Worm (Caenorhabditis elegans) whole organism, early embryonic: ENCODE data around the gene har-1.

Experiments
- B0310.2 ChIP-seq: sonication (generic microtip); optimal IDR thresholded peaks from 2 replicates; lab custom pipeline; 2016; ENCODE audit warnings: mild to moderate bottlenecking, missing genetic modification characterization, missing compliant biosample characterization
- F13C5.2 ChIP-seq: sonication (generic microtip); optimal IDR thresholded peaks from 2 replicates; lab custom pipeline; 2017; ENCODE audit warnings: mild to moderate bottlenecking, missing genetic modification characterization, inconsistent platforms, missing compliant biosample characterization
- aly-1 ChIP-seq: sonication (generic microtip); optimal IDR thresholded peaks from 2 replicates; lab custom pipeline; 2016; ENCODE audit warnings: missing genetic modification characterization, missing compliant biosample characterization
- ama-1 ChIP-seq: fragments of 150-350 bp; optimal IDR thresholded peaks from 2 replicates; lab custom pipeline; 2014
- ceh-13 ChIP-seq: fragments of 200-800 bp; sonication (Bioruptor generic); optimal IDR thresholded peaks from 2 replicates; lab custom pipeline; 2018; ENCODE audit warnings: mild to moderate bottlenecking, missing genetic modification characterization, missing compliant biosample characterization
- ceh-36 ChIP-seq: sonication (generic microtip); optimal IDR thresholded peaks from 2 replicates; lab custom pipeline; 2016; ENCODE audit warnings: missing genetic modification characterization, inconsistent platforms, missing compliant biosample characterization
- ets-7 ChIP-seq: sonication (generic microtip); optimal IDR thresholded peaks from 2 replicates; lab custom pipeline; 2016; ENCODE audit warnings: missing genotype, missing genetic modification characterization, missing compliant biosample characterization
- flt-1 ChIP-seq: fragments of 200-800 bp; sonication (Bioruptor generic); IDR thresholded peaks from 2 replicates; pipeline ENCODE4 v1.3.6; 2022; ENCODE audit warnings: missing genetic modification characterization, missing compliant biosample characterization
- hmbx-1 ChIP-seq: sonication (generic microtip); optimal IDR thresholded peaks from 2 replicates; lab custom pipeline; 2016; ENCODE audit warnings: mild to moderate bottlenecking, missing genetic modification characterization, missing compliant biosample characterization
- hmg-4 ChIP-seq: fragments of 200-800 bp; sonication (Bioruptor generic); optimal IDR thresholded peaks from 2 replicates; lab custom pipeline; 2018; ENCODE audit warnings: mild to moderate bottlenecking, missing genetic modification characterization, missing compliant biosample characterization
- hnd-1 ChIP-seq: sonication (generic microtip); optimal IDR thresholded peaks from 2 replicates; lab custom pipeline; 2016; ENCODE audit warnings: missing genetic modification characterization, missing compliant biosample characterization
- pes-1 ChIP-seq: fragments of 200-800 bp; sonication (Bioruptor generic); IDR thresholded peaks from 2 replicates; pipeline ENCODE4 v1.3.6; 2022; ENCODE audit warnings: missing genetic modification reagents, missing genetic modification characterization, missing compliant biosample characterization
- scrt-1 ChIP-seq: fragments of 200-800 bp; sonication (Bioruptor generic); IDR thresholded peaks from 2 replicates; pipeline ENCODE4 v1.3.6; 2022; ENCODE audit warnings: missing genetic modification characterization, missing compliant biosample characterization
- sea-1 ChIP-seq: fragments of 200-800 bp; sonication (Bioruptor generic); conservative IDR thresholded peaks from 2 replicates; pipeline ENCODE4 v1.3.6; 2022; ENCODE audit warnings: missing genetic modification characterization, missing compliant biosample characterization
- tbx-11 ChIP-seq: fragments of 200-800 bp; sonication (Bioruptor generic); IDR thresholded peaks from 2 replicates; pipeline ENCODE4 v1.3.6; 2022; ENCODE audit warnings: missing genetic modification characterization, missing compliant biosample characterization
- tbx-37 ChIP-seq: fragments of 200-800 bp; sonication (Bioruptor generic); conservative IDR thresholded peaks from 2 replicates; pipeline ENCODE4 v1.3.6; 2022; ENCODE audit warnings: missing genetic modification reagents, missing genetic modification characterization, missing compliant biosample characterization
- tra-4 ChIP-seq: sonication (generic microtip); optimal IDR thresholded peaks from 2 replicates; lab custom pipeline; 2017; ENCODE audit warnings: missing genetic modification characterization, missing compliant biosample characterization

The har-1 gene

ce11 chrIII:4120386-4120785 is 31.5 kb upstream of the har-1 start:
- TF ChIP-seq ceh-36 (tag; lab: Kevin White, UChicago) (no peak), hmg-4 (GFP tag; lab: Kevin White, UChicago) (no peak), ceh-13 (GFP tag; lab: Kevin White, UChicago) (no peak), tbx-11 (GFP tag; lab: Robert Waterston, UW) (no peak), B0310.2 (tag; lab: Kevin White, UChicago) (no peak), pes-1 (no peak), flt-1 (GFP tag; lab: Robert Waterston, UW) (no peak), ama-1 (no peak), tbx-37 (GFP tag; lab: Robert Waterston, UW) (no peak), tra-4 (tag; lab: Kevin White, UChicago) (no peak), sea-1 (no peak), aly-1 (tag; lab: Kevin White, UChicago) (no peak), scrt-1 (no peak), ets-7 (no peak), hnd-1 (tag; lab: Kevin White, UChicago) (no peak), F13C5.2 (tag; lab: Kevin White, UChicago) (no peak)

- TF ChIP-seq hmbx-1 (tag; lab: Kevin White, UChicago) = no peak
- TF ChIP-seq sea-1 = no peak
- TF ChIP-seq hmg-4 (GFP tag; lab: Kevin White, UChicago) = no peak
- no peak for TF ChIP-seq flt-1 (GFP tag; lab: Robert Waterston, UW)
- TF ChIP-seq ama-1 = no peak
- TF ChIP-seq tbx-37 (GFP tag; lab: Robert Waterston, UW) = no peak
- TF ChIP-seq tbx-11 (GFP tag; lab: Robert Waterston, UW) = no peak
- TF ChIP-seq ceh-13 (GFP tag; lab: Kevin White, UChicago) = no peak
- TF ChIP-seq ceh-36 (tag; lab: Kevin White, UChicago) = no peak
- no peak for TF ChIP-seq hnd-1 (tag; lab: Kevin White, UChicago)
- TF ChIP-seq scrt-1 = no peak
- no peak for TF ChIP-seq F13C5.2 (tag; lab: Kevin White, UChicago)
- no peak for TF ChIP-seq tra-4 (tag; lab: Kevin White, UChicago)
- TF ChIP-seq aly-1 (tag; lab: Kevin White, UChicago) = no peak
- TF ChIP-seq B0310.2 (tag; lab: Kevin White, UChicago) = no peak
Measured at ce11 chrIII:4123277-4123676, 28.6 kb upstream of the har-1 start.

- no peak for TF ChIP-seq pes-1
- TF ChIP-seq scrt-1 = no peak
- TF ChIP-seq aly-1 (tag; lab: Kevin White, UChicago) = no peak
- no peak for TF ChIP-seq hmbx-1 (tag; lab: Kevin White, UChicago)
- no peak for TF ChIP-seq ceh-36 (tag; lab: Kevin White, UChicago)
- TF ChIP-seq hnd-1 (tag; lab: Kevin White, UChicago) = no peak
- TF ChIP-seq tbx-11 (GFP tag; lab: Robert Waterston, UW) = no peak
- no peak for TF ChIP-seq ets-7
- TF ChIP-seq flt-1 (GFP tag; lab: Robert Waterston, UW) = no peak
- no peak for TF ChIP-seq ceh-13 (GFP tag; lab: Kevin White, UChicago)
- TF ChIP-seq hmg-4 (GFP tag; lab: Kevin White, UChicago) = no peak
- TF ChIP-seq F13C5.2 (tag; lab: Kevin White, UChicago) = no peak
- TF ChIP-seq tra-4 (tag; lab: Kevin White, UChicago) = no peak
- TF ChIP-seq ama-1 = no peak
- TF ChIP-seq B0310.2 (tag; lab: Kevin White, UChicago) = no peak
Measured at ce11 chrIII:4123900-4124299, 28.0 kb upstream of the har-1 start.

ce11 chrIII:4131814-4132555 is 19.9 kb upstream of the har-1 start:
- no peak for TF ChIP-seq hnd-1 (tag; lab: Kevin White, UChicago)
- TF ChIP-seq hmg-4 (GFP tag; lab: Kevin White, UChicago) = no peak
- no peak for TF ChIP-seq ceh-13 (GFP tag; lab: Kevin White, UChicago)
- TF ChIP-seq flt-1 (GFP tag; lab: Robert Waterston, UW) = no peak
- TF ChIP-seq pes-1 = no peak
- no peak for TF ChIP-seq hmbx-1 (tag; lab: Kevin White, UChicago)
- no peak for TF ChIP-seq ama-1
- no peak for TF ChIP-seq tbx-11 (GFP tag; lab: Robert Waterston, UW)
- no peak for TF ChIP-seq scrt-1
- TF ChIP-seq sea-1 = no peak
- no peak for TF ChIP-seq ets-7
- no peak for TF ChIP-seq ceh-36 (tag; lab: Kevin White, UChicago)
- TF ChIP-seq aly-1 (tag; lab: Kevin White, UChicago) = no peak
- no peak for TF ChIP-seq F13C5.2 (tag; lab: Kevin White, UChicago)
- no peak for TF ChIP-seq tbx-37 (GFP tag; lab: Robert Waterston, UW)
- no peak for TF ChIP-seq B0310.2 (tag; lab: Kevin White, UChicago)
- TF ChIP-seq tra-4 (tag; lab: Kevin White, UChicago) = no peak

- TF ChIP-seq flt-1 (GFP tag; lab: Robert Waterston, UW) = no peak
Measured at ce11 chrIII:4134059-4134458, 17.8 kb upstream of the har-1 start.

- TF ChIP-seq scrt-1 = no peak
- TF ChIP-seq hmbx-1 (tag; lab: Kevin White, UChicago) = no peak
- no peak for TF ChIP-seq B0310.2 (tag; lab: Kevin White, UChicago)
- no peak for TF ChIP-seq hmg-4 (GFP tag; lab: Kevin White, UChicago)
- no peak for TF ChIP-seq hnd-1 (tag; lab: Kevin White, UChicago)
- TF ChIP-seq flt-1 (GFP tag; lab: Robert Waterston, UW) = no peak
- TF ChIP-seq tbx-11 (GFP tag; lab: Robert Waterston, UW) = no peak
- TF ChIP-seq ceh-36 (tag; lab: Kevin White, UChicago) = no peak
- no peak for TF ChIP-seq ama-1
- no peak for TF ChIP-seq tbx-37 (GFP tag; lab: Robert Waterston, UW)
- TF ChIP-seq aly-1 (tag; lab: Kevin White, UChicago) = no peak
- no peak for TF ChIP-seq sea-1
- TF ChIP-seq tra-4 (tag; lab: Kevin White, UChicago) = no peak
- no peak for TF ChIP-seq ets-7
- no peak for TF ChIP-seq F13C5.2 (tag; lab: Kevin White, UChicago)
- TF ChIP-seq pes-1 = no peak
- no peak for TF ChIP-seq ceh-13 (GFP tag; lab: Kevin White, UChicago)
Measured at ce11 chrIII:4137180-4137579, 14.7 kb upstream of the har-1 start.
